Worm (Caenorhabditis elegans): ENCODE results near the gene F40G9.9.

- TF ChIP-seq B0019.2 (GFP tag; conservative IDR thresholded peaks at IDR 0.05) (no peak), Y56A3A.18 (GFP tag; IDR thresholded peaks at IDR 0.05) (no peak), lin-54 (GFP tag; optimal IDR thresholded peaks at IDR 0.05) (no peak), unc-62 (GFP tag; optimal IDR thresholded peaks at IDR 0.05) (no peak), ztf-26 (tag; optimal IDR thresholded peaks at IDR 0.05) (no peak), ama-1 (optimal IDR thresholded peaks at IDR 0.05) (no peak), ama-1 (GFP tag; optimal IDR thresholded peaks at IDR 0.05) (no peak), ceh-58 (GFP tag; IDR thresholded peaks at IDR 0.05) (no peak), lin-26 (GFP tag; IDR thresholded peaks at IDR 0.05) (no peak), him-1 (tag; optimal IDR thresholded peaks at IDR 0.05) (no peak)
These were observed 23.9 kb downstream of the F40G9.9 start, which contains the start of gene sqst-5 for ce11 chrIII:147570-148076.
